Worm (Caenorhabditis elegans) whole organism, young adult: Measurements from ENCODE around the gene dmsr-8.

Source experiments
- B0336.3 ChIP-seq: fragments of 200-800 bp; sonication (Bioruptor generic); IDR thresholded peaks from 2 replicates; pipeline ENCODE4 v1.3.6; 2022; ENCODE audit warnings: missing genetic modification characterization, missing compliant biosample characterization
- F10E7.11 ChIP-seq: sonication (generic microtip); optimal IDR thresholded peaks from 2 replicates; lab custom pipeline; 2017; ENCODE audit warnings: mild to moderate bottlenecking, missing genetic modification characterization, moderate library complexity, missing compliant biosample characterization
- F49E8.2 ChIP-seq: sonication (generic microtip); optimal IDR thresholded peaks from 3 replicates; lab custom pipeline; 2017; ENCODE audit warnings: missing genetic modification characterization, mild to moderate bottlenecking, missing compliant biosample characterization, antibody characterized with exemption, moderate library complexity; ENCODE audit not compliant: insufficient read depth
- Y53F4B.3 ChIP-seq: fragments of 200-800 bp; sonication (Bioruptor generic); IDR thresholded peaks from 2 replicates; pipeline ENCODE4 v1.3.6; 2022; ENCODE audit warnings: missing genetic modification reagents, missing genetic modification characterization, missing compliant biosample characterization
- Y67H2A.10 ChIP-seq: fragments of 200-800 bp; sonication (Bioruptor generic); conservative IDR thresholded peaks from 2 replicates; pipeline ENCODE4 v1.3.6; 2022; ENCODE audit warnings: missing genetic modification reagents, missing genetic modification characterization, missing compliant biosample characterization
- akir-1 ChIP-seq: fragments of 200-800 bp; sonication (Bioruptor generic); optimal IDR thresholded peaks from 2 replicates; lab custom pipeline; 2018; ENCODE audit warnings: mild to moderate bottlenecking, missing genetic modification characterization, moderate library complexity, missing compliant biosample characterization
- ama-1 ChIP-seq, 3 experiments: fragments of 150-350 bp in 1 of 3; sonication (generic microtip) in 2 of 3; optimal IDR thresholded peaks; 2 replicates each; lab custom pipeline; 2014 to 2018; ENCODE audit warnings: missing biosample characterization in 2 of 3, missing genetic modification characterization in 2 of 3, missing genetic modification reagents in 2 of 3
- athp-1 ChIP-seq: sonication (generic microtip); optimal IDR thresholded peaks from 2 replicates; lab custom pipeline; 2017; ENCODE audit warnings: mild to moderate bottlenecking, missing genetic modification characterization, missing compliant biosample characterization
- attf-5 ChIP-seq: fragments of 200-800 bp; sonication (Bioruptor generic); optimal IDR thresholded peaks from 2 replicates; lab custom pipeline; 2018; ENCODE audit warnings: mild to moderate bottlenecking, missing genetic modification characterization, missing compliant biosample characterization
- ceh-100 ChIP-seq: fragments of 200-800 bp; sonication (Bioruptor generic); IDR thresholded peaks from 2 replicates; pipeline ENCODE4 v1.3.6; 2022; ENCODE audit warnings: missing genetic modification reagents, missing genetic modification characterization, missing compliant biosample characterization
- ceh-27 ChIP-seq: fragments of 200-800 bp; sonication (Bioruptor generic); optimal IDR thresholded peaks from 2 replicates; lab custom pipeline; 2018; ENCODE audit warnings: mild to moderate bottlenecking, missing genetic modification characterization, moderate library complexity, missing compliant biosample characterization
- chd-7 ChIP-seq: sonication (generic microtip); optimal IDR thresholded peaks from 2 replicates; lab custom pipeline; 2016; ENCODE audit warnings: mild to moderate bottlenecking, missing genetic modification characterization, moderate library complexity, missing compliant biosample characterization
- die-1 ChIP-seq: sonication (generic microtip); optimal IDR thresholded peaks from 2 replicates; lab custom pipeline; 2016; ENCODE audit warnings: missing genotype, mild to moderate bottlenecking, missing genetic modification characterization, missing compliant biosample characterization
- dox-1 ChIP-seq: fragments of 200-800 bp; sonication (Bioruptor generic); IDR thresholded peaks from 2 replicates; pipeline ENCODE4 v1.3.6; 2022; ENCODE audit warnings: missing genetic modification reagents, missing genetic modification characterization, missing compliant biosample characterization
- efl-1 ChIP-seq: fragments of 150-350 bp; optimal IDR thresholded peaks from 2 replicates; lab custom pipeline; 2014; ENCODE audit warnings: missing biosample characterization, missing genetic modification reagents, missing genetic modification characterization
- egrh-3 ChIP-seq: fragments of 200-800 bp; sonication (Bioruptor generic); IDR thresholded peaks from 2 replicates; pipeline ENCODE4 v1.3.6; 2022; ENCODE audit warnings: missing genetic modification reagents, missing genetic modification characterization, missing compliant biosample characterization
- ets-4 ChIP-seq: fragments of 200-800 bp; sonication (Bioruptor generic); optimal IDR thresholded peaks from 2 replicates; lab custom pipeline; 2018; ENCODE audit warnings: mild to moderate bottlenecking, missing genetic modification characterization, missing compliant biosample characterization
- him-1 ChIP-seq: sonication (generic microtip); optimal IDR thresholded peaks from 2 replicates; lab custom pipeline; 2016; ENCODE audit warnings: missing genotype, missing genetic modification reagents, missing genetic modification characterization, missing compliant biosample characterization
- hmg-1.2 ChIP-seq: fragments of 200-800 bp; sonication (Bioruptor generic); IDR thresholded peaks from 2 replicates; pipeline ENCODE4 v1.3.6; 2022; ENCODE audit warnings: missing genetic modification reagents, missing genetic modification characterization, missing compliant biosample characterization
- hmg-20 ChIP-seq: fragments of 200-800 bp; sonication (Bioruptor generic); IDR thresholded peaks from 2 replicates; pipeline ENCODE4 v1.3.6; 2022; ENCODE audit warnings: missing genetic modification reagents, missing genetic modification characterization, missing compliant biosample characterization
- lin-35 ChIP-seq, 3 experiments: fragments of 150-350 bp in 2 of 3; sonication (generic microtip) in 1 of 3; optimal IDR thresholded peaks; 2 replicates each; lab custom pipeline; 2014 to 2018; ENCODE audit warnings: missing biosample characterization in 3 of 3, missing genetic modification characterization in 3 of 3, missing genetic modification reagents in 3 of 3
- lir-1 ChIP-seq: fragments of 200-800 bp; sonication (Bioruptor generic); conservative IDR thresholded peaks from 2 replicates; pipeline ENCODE4 v1.3.6; 2022; ENCODE audit warnings: missing genetic modification reagents, missing genetic modification characterization, missing compliant biosample characterization
- lsy-27 ChIP-seq: sonication (generic microtip); optimal IDR thresholded peaks from 2 replicates; lab custom pipeline; 2017; ENCODE audit warnings: missing genetic modification characterization, mild to moderate bottlenecking, missing compliant biosample characterization, antibody characterized with exemption, missing genotype, borderline replicate concordance; ENCODE audit not compliant: insufficient read depth
- madf-10 ChIP-seq: sonication (generic microtip); optimal IDR thresholded peaks from 2 replicates; lab custom pipeline; 2016; ENCODE audit warnings: mild to moderate bottlenecking, missing genetic modification characterization, missing compliant biosample characterization
- nfya-1 ChIP-seq: sonication (generic microtip); optimal IDR thresholded peaks from 2 replicates; lab custom pipeline; 2017; ENCODE audit warnings: antibody characterized with exemption, missing compliant biosample characterization, missing genetic modification characterization, borderline replicate concordance; ENCODE audit not compliant: insufficient read depth
- nfya-2 ChIP-seq: fragments of 200-800 bp; sonication (Bioruptor generic); IDR thresholded peaks from 2 replicates; pipeline ENCODE4 v1.3.6; 2022; ENCODE audit warnings: missing genetic modification reagents, missing genetic modification characterization, missing compliant biosample characterization
- nhr-179 ChIP-seq: sonication (generic microtip); optimal IDR thresholded peaks from 2 replicates; lab custom pipeline; 2016; ENCODE audit warnings: mild to moderate bottlenecking, missing genetic modification characterization, missing compliant biosample characterization
- nhr-27 ChIP-seq: fragments of 200-800 bp; sonication (Bioruptor generic); optimal IDR thresholded peaks from 2 replicates; lab custom pipeline; 2018; ENCODE audit warnings: mild to moderate bottlenecking, missing genetic modification characterization, moderate library complexity, missing compliant biosample characterization
- pha-4 ChIP-seq: fragments of 150-350 bp; sonication (generic microtip); optimal IDR thresholded peaks from 2 replicates; lab custom pipeline; 2014; ENCODE audit warnings: missing biosample characterization, missing genetic modification reagents, missing genetic modification characterization
- snpc-1.3 ChIP-seq: sonication (generic microtip); optimal IDR thresholded peaks from 2 replicates; lab custom pipeline; 2017; ENCODE audit warnings: missing genetic modification characterization, mild to moderate bottlenecking, missing compliant biosample characterization, antibody characterized with exemption, moderate library complexity, missing genotype, missing genetic modification reagents; ENCODE audit not compliant: insufficient read depth
- somi-1 ChIP-seq: fragments of 200-800 bp; sonication (Bioruptor generic); optimal IDR thresholded peaks from 2 replicates; lab custom pipeline; 2018; ENCODE audit warnings: mild to moderate bottlenecking, missing genetic modification characterization, missing compliant biosample characterization
- unc-130 ChIP-seq: sonication (generic microtip); optimal IDR thresholded peaks from 2 replicates; lab custom pipeline; 2016; ENCODE audit warnings: missing genetic modification reagents, missing genetic modification characterization, missing compliant biosample characterization
- unc-62 ChIP-seq: fragments of 150-350 bp; optimal IDR thresholded peaks from 2 replicates; lab custom pipeline; 2014; ENCODE audit warnings: missing biosample characterization, missing genetic modification reagents, missing genetic modification characterization
- xnd-1 ChIP-seq: sonication (generic microtip); optimal IDR thresholded peaks from 2 replicates; lab custom pipeline; 2016; ENCODE audit warnings: missing genotype, missing genetic modification reagents, missing genetic modification characterization, missing compliant biosample characterization
- zim-3 ChIP-seq: sonication (generic microtip); optimal IDR thresholded peaks from 2 replicates; lab custom pipeline; 2017; ENCODE audit warnings: mild to moderate bottlenecking, missing genetic modification characterization, moderate library complexity, missing compliant biosample characterization
- ztf-18 ChIP-seq: sonication (generic microtip); optimal IDR thresholded peaks from 2 replicates; lab custom pipeline; 2016; ENCODE audit warnings: missing genotype, mild to moderate bottlenecking, missing genetic modification characterization, missing compliant biosample characterization
- ztf-26 ChIP-seq: sonication (generic microtip); optimal IDR thresholded peaks from 2 replicates; lab custom pipeline; 2017; ENCODE audit warnings: missing genetic modification characterization, missing compliant biosample characterization

Gene dmsr-8

ce11 chrV:10474040-10474439 lies 40.1 kb downstream of the dmsr-8 start:
- TF ChIP-seq him-1 (tag; lab: Kevin White, UChicago) = no peak
- TF ChIP-seq die-1 = no peak
- TF ChIP-seq chd-7 = no peak
- no peak for TF ChIP-seq nhr-179
- no peak for TF ChIP-seq nfya-2 (GFP tag; lab: Robert Waterston, UW)
- TF ChIP-seq lir-1 (GFP tag; lab: Robert Waterston, UW) = no peak
- TF ChIP-seq lsy-27 (tag; lab: Kevin White, UChicago) = no peak
- TF ChIP-seq athp-1 (tag; lab: Kevin White, UChicago) = no peak
- no peak for TF ChIP-seq nhr-27 (tag; lab: Kevin White, UChicago)
- TF ChIP-seq nfya-1 (tag; lab: Kevin White, UChicago) = no peak
- TF ChIP-seq pha-4 (tag; lab: Kevin White, UChicago) = no peak
- TF ChIP-seq ceh-27 (GFP tag; lab: Kevin White, UChicago) = no peak
- no peak for TF ChIP-seq unc-130 (GFP tag; lab: Kevin White, UChicago)
- TF ChIP-seq, all 124 proteins: peak for 0

DNA sequence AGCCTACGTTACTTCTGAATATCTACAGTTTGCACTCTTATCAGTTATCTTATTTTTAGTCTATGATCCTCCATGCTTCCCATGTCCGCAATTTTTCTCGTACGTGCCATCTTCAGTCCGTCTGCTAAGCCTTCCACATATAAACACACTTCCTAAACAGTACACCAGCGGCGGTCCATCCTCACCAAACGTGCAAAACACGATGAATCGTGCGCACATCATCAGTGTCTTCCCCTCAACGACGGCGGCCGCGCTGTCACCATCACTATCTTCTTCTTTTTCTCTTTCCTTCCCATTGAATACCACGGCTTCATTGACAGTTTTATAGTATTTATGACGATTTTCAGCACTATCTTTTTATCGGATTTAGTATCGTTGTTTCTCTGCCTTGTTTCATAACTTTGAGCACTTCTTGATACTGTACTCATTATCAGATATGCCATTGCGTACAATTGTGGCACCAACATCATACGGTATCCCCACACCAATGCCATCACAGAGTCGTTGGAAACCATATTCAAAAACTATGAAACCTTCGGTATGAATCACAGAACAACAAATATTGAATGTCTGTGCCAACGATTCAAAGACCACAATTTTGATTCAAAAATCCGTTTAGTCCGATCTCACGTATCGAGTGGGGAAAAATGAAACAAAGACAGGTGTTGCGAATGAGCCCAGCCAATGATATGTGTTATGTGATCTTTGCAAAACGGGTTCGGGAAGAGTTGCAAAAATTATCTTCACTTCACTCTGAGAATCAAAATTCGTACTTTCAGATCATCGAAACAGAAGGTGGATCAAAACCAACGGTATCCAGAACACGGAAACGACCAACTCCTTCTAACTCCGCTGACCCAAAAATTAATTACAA lies 41.0 kb downstream of the dmsr-8 start:
- TF ChIP-seq athp-1 (tag; lab: Kevin White, UChicago) (no peak), ama-1 (optimal IDR thresholded peaks at IDR 0.05; lab: Kevin White, UChicago) (peak; percentile 58), ama-1 (GFP tag; optimal IDR thresholded peaks at IDR 0.05; lab: Kevin White, UChicago) (no peak), hmg-1.2 (no peak), hmg-20 (GFP tag; lab: Robert Waterston, UW) (no peak), lin-35 (GFP tag; optimal IDR thresholded peaks at IDR 0.05; lab: Kevin White, UChicago) (no peak), ztf-26 (tag; lab: Kevin White, UChicago) (peak; percentile 21)

- no peak for TF ChIP-seq dox-1 (GFP tag; lab: Robert Waterston, UW)
- TF ChIP-seq ceh-100 (GFP tag; lab: Robert Waterston, UW) = no peak
- no peak for TF ChIP-seq B0336.3 (GFP tag; lab: Robert Waterston, UW)
- TF ChIP-seq lir-1 (GFP tag; lab: Robert Waterston, UW) = no peak
- TF ChIP-seq die-1 = no peak
- no peak for TF ChIP-seq attf-5 (GFP tag; lab: Kevin White, UChicago)
- no peak for TF ChIP-seq F10E7.11 (tag; lab: Kevin White, UChicago)
- TF ChIP-seq egrh-3 (GFP tag; lab: Robert Waterston, UW) = no peak
- no peak for TF ChIP-seq F49E8.2
- TF ChIP-seq xnd-1 = no peak
- TF ChIP-seq ztf-18 (tag; lab: Kevin White, UChicago) = no peak
These were observed 43.2 kb downstream of the dmsr-8 start for ce11 chrV:10471007-10471406.

DNA sequence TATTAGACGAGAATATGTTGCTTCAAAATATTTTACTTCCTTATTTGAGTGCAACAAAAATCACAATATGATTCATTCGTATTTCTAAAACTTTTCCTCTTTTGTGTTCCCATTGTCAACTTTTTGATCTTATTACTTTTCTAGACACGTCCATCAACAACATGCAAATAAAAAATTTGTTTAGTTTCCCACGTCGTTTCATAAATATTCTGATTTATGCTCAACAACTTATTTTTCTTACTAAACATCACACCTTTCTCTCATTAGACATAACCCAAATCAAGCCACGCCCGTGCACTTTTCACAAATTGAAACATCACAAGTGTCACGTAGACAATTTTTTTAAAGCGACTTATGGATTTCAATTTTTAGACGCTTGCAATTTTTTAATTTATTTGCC lies 44.3 kb downstream of the dmsr-8 start:
- no peak for TF ChIP-seq unc-62
- TF ChIP-seq zim-3 = no peak
- no peak for TF ChIP-seq madf-10 (tag; lab: Kevin White, UChicago)
- TF ChIP-seq Y67H2A.10 (GFP tag; lab: Robert Waterston, UW) = no peak
- no peak for TF ChIP-seq ets-4 (GFP tag; lab: Kevin White, UChicago)
- no peak for TF ChIP-seq egrh-3 (GFP tag; lab: Robert Waterston, UW)
- no peak for TF ChIP-seq F10E7.11 (tag; lab: Kevin White, UChicago)
- TF ChIP-seq somi-1 (GFP tag; lab: Kevin White, UChicago) = no peak
- no peak for TF ChIP-seq efl-1 (GFP tag; lab: Kevin White, UChicago)
- TF ChIP-seq akir-1 = no peak
- TF ChIP-seq Y53F4B.3 = no peak
- TF ChIP-seq snpc-1.3 = no peak
